Worm (Caenorhabditis elegans) whole organism, L4 larva: ENCODE measurements around the gene C30G7.5.

Experiments used
- R02D3.7 ChIP-seq: fragments of 150-350 bp; sonication (generic microtip); optimal IDR thresholded peaks from 3 replicates; lab custom pipeline; 2014; ENCODE audit warnings: missing biosample characterization, missing genetic modification characterization
- Y75B8A.6 ChIP-seq: fragments of 200-800 bp; sonication (Bioruptor generic); IDR thresholded peaks from 2 replicates; pipeline ENCODE4 v1.3.6; 2022; ENCODE audit warnings: missing genetic modification reagents, missing genetic modification characterization, missing compliant biosample characterization
- aha-1 ChIP-seq: fragments of 150-350 bp; peaks from one replicate; lab custom pipeline; 2014; ENCODE audit warnings: missing biosample characterization, missing genetic modification characterization
- ceh-32 ChIP-seq: sonication (generic microtip); optimal IDR thresholded peaks from 2 replicates; lab custom pipeline; 2016; ENCODE audit warnings: mild to moderate bottlenecking, missing genetic modification characterization, missing compliant biosample characterization; ENCODE audit not compliant: poor library complexity
- ceh-62 ChIP-seq: sonication (generic microtip); optimal IDR thresholded peaks from 2 replicates; lab custom pipeline; 2017; ENCODE audit warnings: missing biosample characterization, missing genetic modification characterization
- ceh-82 ChIP-seq: sonication (generic microtip); optimal IDR thresholded peaks from 2 replicates; lab custom pipeline; 2017; ENCODE audit warnings: missing biosample characterization, missing genetic modification characterization
- ces-1 ChIP-seq: fragments of 150-350 bp; sonication (generic microtip); optimal IDR thresholded peaks from 4 replicates; lab custom pipeline; 2014; ENCODE audit warnings: missing biosample characterization, missing genetic modification reagents, missing genetic modification characterization
- cey-2 ChIP-seq: sonication (generic microtip); optimal IDR thresholded peaks from 3 replicates; lab custom pipeline; 2017; ENCODE audit warnings: missing genetic modification characterization, mild to moderate bottlenecking, missing compliant biosample characterization, antibody characterized with exemption, borderline replicate concordance; ENCODE audit not compliant: insufficient read depth
- ctbp-1 ChIP-seq: fragments of 200-800 bp; sonication (Bioruptor generic); IDR thresholded peaks from 2 replicates; pipeline ENCODE4 v1.3.6; 2022; ENCODE audit warnings: missing genetic modification reagents, missing genetic modification characterization, missing compliant biosample characterization
- daf-16 ChIP-seq, 3 experiments: sonication (generic microtip); optimal IDR thresholded peaks; 2 replicates each; lab custom pipeline; 2016 to 2017; ENCODE audit warnings: missing genetic modification characterization in 3 of 3, missing genetic modification reagents in 3 of 3, mild to moderate bottlenecking in 2 of 3, missing compliant biosample characterization in 2 of 3, missing biosample characterization in 1 of 3, moderate library complexity in 1 of 3
- dmd-9 ChIP-seq: fragments of 200-800 bp; sonication (Bioruptor generic); IDR thresholded peaks from 2 replicates; pipeline ENCODE4 v1.3.6; 2022; ENCODE audit warnings: missing genetic modification reagents, missing genetic modification characterization, missing compliant biosample characterization
- duxl-1 ChIP-seq: sonication (generic microtip); optimal IDR thresholded peaks from 2 replicates; lab custom pipeline; 2016; ENCODE audit warnings: mild to moderate bottlenecking, missing genetic modification characterization, moderate library complexity, missing compliant biosample characterization; ENCODE audit not compliant: poor library complexity
- fkh-10 ChIP-seq: fragments of 150-350 bp; optimal IDR thresholded peaks from 2 replicates; lab custom pipeline; 2014; ENCODE audit warnings: missing biosample characterization, missing genetic modification reagents, missing genetic modification characterization
- fos-1 ChIP-seq: fragments of 150-350 bp; optimal IDR thresholded peaks from 2 replicates; lab custom pipeline; 2014; ENCODE audit warnings: missing biosample characterization, missing genetic modification characterization
- gei-8 ChIP-seq: fragments of 200-800 bp; sonication (Bioruptor generic); optimal IDR thresholded peaks from 2 replicates; lab custom pipeline; 2018; ENCODE audit warnings: mild to moderate bottlenecking, missing genetic modification characterization, missing compliant biosample characterization
- hif-1 ChIP-seq, 2 experiments: sonication (generic microtip); optimal IDR thresholded peaks; 2 replicates each; lab custom pipeline; 2016 to 2017; ENCODE audit warnings: missing compliant biosample characterization in 2 of 2, missing genetic modification characterization in 2 of 2, missing genetic modification reagents in 2 of 2, missing genotype in 2 of 2, mild to moderate bottlenecking in 1 of 2
- hlh-30 ChIP-seq: sonication (generic microtip); optimal IDR thresholded peaks from 2 replicates; lab custom pipeline; 2017; ENCODE audit warnings: antibody characterized with exemption, mild to moderate bottlenecking, missing genetic modification characterization, missing compliant biosample characterization; ENCODE audit not compliant: insufficient read depth
- hmg-1.1 ChIP-seq: fragments of 200-800 bp; sonication (Bioruptor generic); IDR thresholded peaks from 2 replicates; pipeline ENCODE4 v1.3.6; 2022; ENCODE audit warnings: missing genetic modification reagents, missing genetic modification characterization, missing compliant biosample characterization
- jun-1 ChIP-seq: fragments of 150-350 bp; optimal IDR thresholded peaks from 2 replicates; lab custom pipeline; 2014; ENCODE audit warnings: missing biosample characterization, missing genetic modification reagents, missing genetic modification characterization
- lim-7 ChIP-seq: fragments of 200-800 bp; sonication (Bioruptor generic); IDR thresholded peaks from 2 replicates; pipeline ENCODE4 v1.3.6; 2022; ENCODE audit warnings: missing genetic modification characterization, missing compliant biosample characterization
- lin-15B ChIP-seq: fragments of 150-350 bp; sonication (generic microtip); optimal IDR thresholded peaks from 3 replicates; lab custom pipeline; 2014; ENCODE audit warnings: missing biosample characterization, missing genetic modification characterization
- lin-39 ChIP-seq: fragments of 150-350 bp; optimal IDR thresholded peaks from 2 replicates; lab custom pipeline; 2014; ENCODE audit warnings: missing biosample characterization, missing genetic modification reagents, missing genetic modification characterization
- lir-3 ChIP-seq: sonication (generic microtip); optimal IDR thresholded peaks from 2 replicates; lab custom pipeline; 2016; ENCODE audit warnings: mild to moderate bottlenecking, missing genetic modification characterization, missing compliant biosample characterization
- madf-5 ChIP-seq, 2 experiments: fragments of 200-800 bp; sonication (Bioruptor generic); IDR thresholded peaks; 2 replicates each; pipeline ENCODE4 v1.3.6; 2022; ENCODE audit warnings: missing compliant biosample characterization in 2 of 2, missing genetic modification characterization in 2 of 2
- madf-9 ChIP-seq: fragments of 200-800 bp; sonication (Bioruptor generic); conservative IDR thresholded peaks from 2 replicates; pipeline ENCODE4 v1.3.6; 2022; ENCODE audit warnings: missing genetic modification reagents, missing genetic modification characterization, missing compliant biosample characterization
- mdl-1 ChIP-seq, 2 experiments: fragments of 150-350 bp in 1 of 2; sonication (generic microtip) in 1 of 2; optimal IDR thresholded peaks; 2 replicates each; lab custom pipeline; 2014 to 2017; ENCODE audit warnings: missing biosample characterization in 2 of 2, missing genetic modification characterization in 2 of 2
- mxl-3 ChIP-seq: fragments of 200-800 bp; sonication (Bioruptor generic); optimal IDR thresholded peaks from 2 replicates; lab custom pipeline; 2018; ENCODE audit warnings: mild to moderate bottlenecking, missing genetic modification characterization, missing compliant biosample characterization
- nhr-10 ChIP-seq: fragments of 150-350 bp; optimal IDR thresholded peaks from 2 replicates; lab custom pipeline; 2014; ENCODE audit warnings: missing biosample characterization, missing genetic modification characterization
- nhr-102 ChIP-seq: sonication (generic microtip); optimal IDR thresholded peaks from 2 replicates; lab custom pipeline; 2016; ENCODE audit warnings: mild to moderate bottlenecking, missing genetic modification characterization, moderate library complexity, missing compliant biosample characterization
- nhr-111 ChIP-seq: fragments of 200-800 bp; sonication (Bioruptor generic); optimal IDR thresholded peaks from 2 replicates; lab custom pipeline; 2018; ENCODE audit warnings: mild to moderate bottlenecking, missing genetic modification characterization, missing compliant biosample characterization
- nhr-25 ChIP-seq: sonication (generic microtip); optimal IDR thresholded peaks from 2 replicates; lab custom pipeline; 2017; ENCODE audit warnings: missing genetic modification characterization, mild to moderate bottlenecking, missing compliant biosample characterization, antibody characterized with exemption, moderate library complexity, borderline replicate concordance; ENCODE audit not compliant: insufficient read depth
- nhr-48 ChIP-seq: sonication (generic microtip); optimal IDR thresholded peaks from 2 replicates; lab custom pipeline; 2016; ENCODE audit warnings: mild to moderate bottlenecking, missing genetic modification characterization, missing compliant biosample characterization
- nhr-6 ChIP-seq: fragments of 150-350 bp; optimal IDR thresholded peaks from 2 replicates; lab custom pipeline; 2014; ENCODE audit warnings: missing biosample characterization, missing genetic modification characterization
- nhr-76 ChIP-seq: fragments of 150-350 bp; optimal IDR thresholded peaks from 2 replicates; lab custom pipeline; 2014; ENCODE audit warnings: missing biosample characterization, missing genetic modification characterization
- nhr-77 ChIP-seq: fragments of 150-350 bp; optimal IDR thresholded peaks from 2 replicates; lab custom pipeline; 2014; ENCODE audit warnings: missing biosample characterization, missing genetic modification characterization
- pha-4 ChIP-seq, 2 experiments: fragments of 150-350 bp in 1 of 2; fragments of 200-800 bp in 1 of 2; sonication (Bioruptor generic) in 1 of 2; IDR thresholded peaks in 1 of 2; optimal IDR thresholded peaks in 1 of 2; 2 replicates each; pipeline versions ENCODE4 v1.3.6 to Lab custom; 2014 to 2022; ENCODE audit warnings: missing genetic modification characterization in 2 of 2, missing genetic modification reagents in 2 of 2, missing biosample characterization in 1 of 2, missing compliant biosample characterization in 1 of 2
- php-3 ChIP-seq: fragments of 200-800 bp; sonication (Bioruptor generic); IDR thresholded peaks from 2 replicates; pipeline ENCODE4 v1.3.6; 2022; ENCODE audit warnings: missing genetic modification reagents, missing genetic modification characterization, missing compliant biosample characterization
- rbr-2 ChIP-seq: sonication (generic microtip); optimal IDR thresholded peaks from 2 replicates; lab custom pipeline; 2016; ENCODE audit warnings: missing genotype, missing genetic modification characterization, missing compliant biosample characterization
- sdz-12 ChIP-seq: fragments of 200-800 bp; sonication (Bioruptor generic); optimal IDR thresholded peaks from 2 replicates; lab custom pipeline; 2018; ENCODE audit warnings: mild to moderate bottlenecking, missing genetic modification characterization, missing compliant biosample characterization
- set-16 ChIP-seq: fragments of 200-800 bp; sonication (Bioruptor generic); IDR thresholded peaks from 2 replicates; pipeline ENCODE4 v1.3.6; 2022; ENCODE audit warnings: missing genetic modification reagents, missing genetic modification characterization, missing compliant biosample characterization
- snpc-1.2 ChIP-seq: fragments of 200-800 bp; sonication (Bioruptor generic); IDR thresholded peaks from 2 replicates; pipeline ENCODE4 v1.3.6; 2022; ENCODE audit warnings: missing genetic modification reagents, missing genetic modification characterization, missing compliant biosample characterization
- tag-97 ChIP-seq: fragments of 200-800 bp; sonication (Bioruptor generic); IDR thresholded peaks from 2 replicates; pipeline ENCODE4 v1.3.6; 2022; ENCODE audit warnings: missing genetic modification characterization, missing compliant biosample characterization
- tra-1 ChIP-seq: fragments of 200-800 bp; sonication (Bioruptor generic); IDR thresholded peaks from 2 replicates; pipeline ENCODE4 v1.3.6; 2022; ENCODE audit warnings: missing genetic modification reagents, missing genetic modification characterization, missing compliant biosample characterization
- unc-39 ChIP-seq: sonication (generic microtip); optimal IDR thresholded peaks from 2 replicates; lab custom pipeline; 2017; ENCODE audit warnings: missing biosample characterization, missing genetic modification characterization
- zag-1 ChIP-seq: fragments of 150-350 bp; optimal IDR thresholded peaks from 2 replicates; lab custom pipeline; 2014; ENCODE audit warnings: missing biosample characterization, missing genetic modification characterization
- zip-2 ChIP-seq: fragments of 150-350 bp; optimal IDR thresholded peaks from 2 replicates; lab custom pipeline; 2014; ENCODE audit warnings: missing biosample characterization, missing genetic modification characterization
- ztf-11 ChIP-seq: fragments of 150-350 bp; optimal IDR thresholded peaks from 2 replicates; lab custom pipeline; 2014; ENCODE audit warnings: missing biosample characterization, missing genetic modification characterization

C30G7.5 gene

ce11 chrV:14949477-14949876, 5.1 kb downstream of the C30G7.5 start, which contains the start of gene hil-1:
Gene hil-1, plus strand, starts transcription at chrV:14949777.
- TF ChIP-seq cey-2 (tag; lab: Kevin White, UChicago) (no peak), hif-1 (tag; optimal IDR thresholded peaks at IDR 0.05; lab: Kevin White, UChicago) (no peak), R02D3.7 (tag; lab: Kevin White, UChicago) (no peak), madf-9 (GFP tag; lab: Robert Waterston, UW) (no peak), gei-8 (no peak), nhr-10 (tag; lab: Kevin White, UChicago) (no peak), zip-2 (tag; lab: Kevin White, UChicago) (no peak), aha-1 (tag; lab: Kevin White, UChicago) (no peak), ztf-11 (tag; lab: Kevin White, UChicago) (no peak), fos-1 (tag; lab: Kevin White, UChicago) (no peak), pha-4 (GFP tag; IDR thresholded peaks at IDR 0.05; lab: Robert Waterston, UW) (no peak), pha-4 (tag; optimal IDR thresholded peaks at IDR 0.05; lab: Kevin White, UChicago) (no peak), madf-5 (GFP tag; IDR thresholded peaks at IDR 0.05; lab: Robert Waterston, UW) (no peak), nhr-111 (no peak), unc-39 (tag; lab: Kevin White, UChicago) (no peak), ceh-32 (tag; lab: Kevin White, UChicago) (no peak), fkh-10 (GFP tag; lab: Kevin White, UChicago) (no peak), snpc-1.2 (no peak)

DNA sequence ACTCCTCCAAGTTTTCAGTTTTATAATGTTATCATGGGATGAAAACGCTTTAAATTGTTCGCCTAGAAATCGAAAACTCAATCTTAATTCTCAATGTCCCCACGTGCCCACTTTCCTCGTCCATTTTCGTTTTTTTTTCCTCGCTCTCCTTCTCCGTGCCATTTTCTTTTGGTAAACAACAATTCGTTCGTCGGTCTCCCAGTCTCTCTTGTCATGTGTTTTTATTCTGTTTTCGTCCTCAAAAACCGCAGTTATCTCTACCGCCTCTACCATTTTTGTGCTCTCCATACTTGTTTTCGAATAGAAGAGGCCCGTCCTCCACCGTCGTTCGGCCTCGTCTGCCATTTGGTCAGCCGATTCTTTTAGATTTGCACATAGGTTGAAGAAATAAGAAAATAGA, 6.0 kb downstream of the C30G7.5 start:
- no peak for TF ChIP-seq duxl-1
- no peak for TF ChIP-seq sdz-12 (GFP tag; lab: Kevin White, UChicago)
- peak; percentile 61 for TF ChIP-seq hlh-30 (tag; lab: Kevin White, UChicago)
- TF ChIP-seq nhr-76 (tag; lab: Kevin White, UChicago) = no peak
- peak; percentile 18 for TF ChIP-seq nhr-6 (tag; lab: Kevin White, UChicago)
- no peak for TF ChIP-seq ctbp-1 (GFP tag; lab: Robert Waterston, UW)
- TF ChIP-seq mdl-1 (tag; optimal IDR thresholded peaks at IDR 0.05; lab: Kevin White, UChicago) = peak in 1 of 2 experiments; percentile 76
- no peak for TF ChIP-seq hif-1 (tag; optimal IDR thresholded peaks at IDR 0.05; lab: Kevin White, UChicago)
- TF ChIP-seq daf-16 (GFP tag; optimal IDR thresholded peaks at IDR 0.05; lab: Kevin White, UChicago) = peak in 1 of 2 experiments; percentile 70
- no peak for TF ChIP-seq daf-16 (tag; optimal IDR thresholded peaks at IDR 0.05; lab: Kevin White, UChicago)
- TF ChIP-seq nhr-25 (tag; lab: Kevin White, UChicago) = no peak
- no peak for TF ChIP-seq hmg-1.1 (GFP tag; lab: Robert Waterston, UW)
- no peak for TF ChIP-seq cey-2 (tag; lab: Kevin White, UChicago)
- TF ChIP-seq fkh-10 (GFP tag; lab: Kevin White, UChicago) = peak; percentile 3
- TF ChIP-seq lin-15B (tag; lab: Kevin White, UChicago) = no peak
- no peak for TF ChIP-seq nhr-48
- TF ChIP-seq rbr-2 (tag; lab: Kevin White, UChicago) = peak; percentile 31
- TF ChIP-seq unc-39 (tag; lab: Kevin White, UChicago) = no peak
- TF ChIP-seq zag-1 (tag; lab: Kevin White, UChicago) = no peak
- no peak for TF ChIP-seq nhr-77 (tag; lab: Kevin White, UChicago)
- no peak for TF ChIP-seq lin-39 (tag; lab: Kevin White, UChicago)
- TF ChIP-seq mxl-3 (GFP tag; lab: Kevin White, UChicago) = no peak
- TF ChIP-seq, all 104 proteins: peak for 6

- TF ChIP-seq daf-16 (GFP tag; optimal IDR thresholded peaks at IDR 0.05; lab: Kevin White, UChicago) (no peak), daf-16 (tag; optimal IDR thresholded peaks at IDR 0.05; lab: Kevin White, UChicago) (no peak), dmd-9 (GFP tag; lab: Robert Waterston, UW) (no peak), jun-1 (no peak), lim-7 (GFP tag; lab: Robert Waterston, UW) (no peak), mxl-3 (GFP tag; lab: Kevin White, UChicago) (no peak), php-3 (GFP tag; lab: Robert Waterston, UW) (no peak), lir-3 (tag; lab: Kevin White, UChicago) (no peak), nhr-102 (no peak), ceh-62 (tag; lab: Kevin White, UChicago) (no peak), tra-1 (no peak), Y75B8A.6 (GFP tag; lab: Robert Waterston, UW) (no peak), ceh-82 (tag; lab: Kevin White, UChicago) (no peak), ces-1 (GFP tag; lab: Kevin White, UChicago) (no peak), rbr-2 (tag; lab: Kevin White, UChicago) (no peak), tag-97 (GFP tag; lab: Robert Waterston, UW) (no peak), set-16 (GFP tag; lab: Robert Waterston, UW) (no peak)
These were observed 7.5 kb downstream of the C30G7.5 start, which contains the start of gene C30G7.4 for ce11 chrV:14947022-14947421. Gene C30G7.4, minus strand, starts transcription at chrV:14947122.
